Fruit fly (Drosophila melanogaster) whole organism, embryonic: Measurements from ENCODE around the gene Targ1.
A peak's percentile ranks its signal among the peaks of the same experiment; 100 is the strongest.

Experiments
- Atf3 ChIP-seq: fragments of 200-800 bp; sonication (Bioruptor generic); optimal IDR thresholded peaks from 3 replicates; lab custom pipeline; 2016; ENCODE audit warnings: missing biosample characterization, missing genetic modification characterization
- CG10321 ChIP-seq: fragments of 200-800 bp; sonication (Bioruptor generic); IDR thresholded peaks from 2 replicates; pipeline ENCODE4 v1.3.6; 2022; ENCODE audit warnings: missing biosample characterization, missing genetic modification characterization
- CG10366 ChIP-seq: fragments of 200-800 bp; sonication (Bioruptor generic); IDR thresholded peaks from 2 replicates; pipeline ENCODE4 v1.3.6; 2022; ENCODE audit warnings: missing biosample characterization, missing genetic modification characterization
- CG10543 ChIP-seq: fragments of 200-800 bp; sonication (Bioruptor generic); optimal IDR thresholded peaks from 3 replicates; lab custom pipeline; 2017; ENCODE audit warnings: missing biosample characterization, mild to moderate bottlenecking, missing genetic modification characterization, moderate library complexity
- CG11723 ChIP-seq: fragments of 200-800 bp; sonication (Bioruptor generic); optimal IDR thresholded peaks from 2 replicates; lab custom pipeline; 2017; ENCODE audit warnings: missing biosample characterization, mild to moderate bottlenecking, missing genetic modification characterization
- CG12155 ChIP-seq: fragments of 200-800 bp; sonication (Bioruptor generic); optimal IDR thresholded peaks from 3 replicates; lab custom pipeline; 2016; ENCODE audit warnings: missing biosample characterization, missing genetic modification characterization
- CG12391 ChIP-seq: fragments of 200-800 bp; sonication (Bioruptor generic); optimal IDR thresholded peaks from 3 replicates; lab custom pipeline; 2018; ENCODE audit warnings: missing biosample characterization, mild to moderate bottlenecking, missing genetic modification characterization, moderate library complexity
- CG13287 ChIP-seq: fragments of 200-800 bp; sonication (Bioruptor generic); IDR thresholded peaks from 2 replicates; pipeline ENCODE4 v1.3.6; 2022; ENCODE audit warnings: missing biosample characterization, missing genetic modification characterization; ENCODE audit not compliant: partially characterized antibody
- CG14441 ChIP-seq: fragments of 200-800 bp; sonication (Bioruptor generic); IDR thresholded peaks from 2 replicates; pipeline ENCODE4 v1.3.6; 2022; ENCODE audit warnings: missing biosample characterization, missing genetic modification characterization
- CG14710 ChIP-seq: fragments of 200-800 bp; sonication (Bioruptor generic); optimal IDR thresholded peaks from 3 replicates; lab custom pipeline; 2019; ENCODE audit warnings: missing biosample characterization, mild to moderate bottlenecking, missing genetic modification characterization, moderate library complexity
- CG16815 ChIP-seq: fragments of 200-800 bp; sonication (Bioruptor generic); optimal IDR thresholded peaks from 3 replicates; lab custom pipeline; 2017; ENCODE audit warnings: missing biosample characterization, mild to moderate bottlenecking, missing genetic modification characterization
- CG17328 ChIP-seq: fragments of 200-800 bp; sonication (Bioruptor generic); IDR thresholded peaks from 2 replicates; pipeline ENCODE4 v1.3.6; 2022; ENCODE audit warnings: missing biosample characterization, missing genetic modification characterization
- CG18476 ChIP-seq: fragments of 200-800 bp; sonication (Bioruptor generic); optimal IDR thresholded peaks from 2 replicates; lab custom pipeline; 2016; ENCODE audit warnings: missing biosample characterization, mild to moderate bottlenecking, missing genetic modification characterization
- CG2678 ChIP-seq: fragments of 200-800 bp; sonication (Bioruptor generic); optimal IDR thresholded peaks from 3 replicates; lab custom pipeline; 2019; ENCODE audit warnings: missing biosample characterization, mild to moderate bottlenecking, missing genetic modification characterization, moderate library complexity
- CG30431 ChIP-seq: fragments of 200-800 bp; sonication (Bioruptor generic); optimal IDR thresholded peaks from 2 replicates; lab custom pipeline; 2017; ENCODE audit warnings: missing biosample characterization, missing genetic modification characterization
- CG32532 ChIP-seq: fragments of 200-800 bp; sonication (Bioruptor generic); IDR thresholded peaks from 2 replicates; pipeline ENCODE4 v1.3.6; 2022; ENCODE audit warnings: missing biosample characterization, missing genetic modification characterization
- CG33213 ChIP-seq: fragments of 200-800 bp; sonication (Bioruptor generic); optimal IDR thresholded peaks from 3 replicates; lab custom pipeline; 2016; ENCODE audit warnings: missing biosample characterization, missing genetic modification characterization
- CG5180 ChIP-seq: fragments of 200-800 bp; sonication (Bioruptor generic); optimal IDR thresholded peaks from 3 replicates; lab custom pipeline; 2017; ENCODE audit warnings: missing biosample characterization, missing genetic modification characterization, mild to moderate bottlenecking, moderate library complexity, missing genetic modification reagents
- CG6689 ChIP-seq: fragments of 200-800 bp; sonication (Bioruptor generic); IDR thresholded peaks from 2 replicates; pipeline ENCODE4 v1.3.6; 2022; ENCODE audit warnings: missing biosample characterization, missing genetic modification characterization
- CG8359 ChIP-seq: fragments of 200-800 bp; sonication (Bioruptor generic); optimal IDR thresholded peaks from 2 replicates; lab custom pipeline; 2017; ENCODE audit warnings: missing biosample characterization, mild to moderate bottlenecking, missing genetic modification characterization, borderline replicate concordance
- CG9727 ChIP-seq: fragments of 200-800 bp; sonication (Bioruptor generic); optimal IDR thresholded peaks from 3 replicates; lab custom pipeline; 2017; ENCODE audit warnings: missing biosample characterization, mild to moderate bottlenecking, missing genetic modification characterization
- Dll ChIP-seq: fragments of 200-800 bp; sonication (Bioruptor generic); IDR thresholded peaks from 4 replicates; pipeline ENCODE4 v1.3.6; 2022; ENCODE audit warnings: missing biosample characterization, missing genetic modification characterization; ENCODE audit not compliant: partially characterized antibody
- Fer1 ChIP-seq: fragments of 200-800 bp; sonication (Bioruptor generic); optimal IDR thresholded peaks from 2 replicates; lab custom pipeline; 2017; ENCODE audit warnings: missing biosample characterization, mild to moderate bottlenecking, missing genetic modification characterization
- HmgD ChIP-seq: fragments of 200-800 bp; sonication (Bioruptor generic); optimal IDR thresholded peaks from 3 replicates; lab custom pipeline; 2016; ENCODE audit warnings: missing biosample characterization, missing genetic modification characterization
- Hr39 ChIP-seq: fragments of >200 bp; optimal IDR thresholded peaks from 2 replicates; lab custom pipeline; 2017
- MTF-1 ChIP-seq: fragments of 200-800 bp; sonication (Bioruptor generic); optimal IDR thresholded peaks from 2 replicates; lab custom pipeline; 2018; ENCODE audit warnings: missing biosample characterization, mild to moderate bottlenecking, missing genetic modification characterization, borderline replicate concordance
- Mad ChIP-seq: fragments of 200-800 bp; sonication (Bioruptor generic); optimal IDR thresholded peaks from 2 replicates; lab custom pipeline; 2016; ENCODE audit warnings: missing biosample characterization, missing genetic modification characterization
- Optix ChIP-seq: fragments of 200-800 bp; sonication (Bioruptor generic); IDR thresholded peaks from 3 replicates; pipeline ENCODE4 v1.3.6; 2022; ENCODE audit warnings: missing biosample characterization, missing genetic modification characterization
- PHDP ChIP-seq: fragments of 200-800 bp; sonication (Bioruptor generic); optimal IDR thresholded peaks from 3 replicates; lab custom pipeline; 2018; ENCODE audit warnings: missing biosample characterization, mild to moderate bottlenecking, missing genetic modification characterization, moderate library complexity
- Sox100B ChIP-seq: fragments of 200-800 bp; sonication (Bioruptor generic); optimal IDR thresholded peaks from 3 replicates; lab custom pipeline; 2018; ENCODE audit warnings: missing biosample characterization, mild to moderate bottlenecking, missing genetic modification characterization
- TFAM ChIP-seq: fragments of 200-800 bp; sonication (Bioruptor generic); optimal IDR thresholded peaks from 2 replicates; lab custom pipeline; 2017; ENCODE audit warnings: missing biosample characterization, missing genetic modification characterization, inconsistent platforms
- Usf ChIP-seq: fragments of 200-800 bp; sonication (Bioruptor generic); optimal IDR thresholded peaks from 2 replicates; lab custom pipeline; 2017; ENCODE audit warnings: missing genotype, missing biosample characterization, missing genetic modification characterization
- YL-1 ChIP-seq: fragments of 200-800 bp; sonication (Bioruptor generic); optimal IDR thresholded peaks from 3 replicates; lab custom pipeline; 2017; ENCODE audit warnings: missing biosample characterization, mild to moderate bottlenecking, missing genetic modification characterization
- bsh ChIP-seq, 2 experiments: fragments of 200-800 bp; sonication (Bioruptor generic); optimal IDR thresholded peaks; 2 replicates each; lab custom pipeline; 2017 to 2018; ENCODE audit warnings: mild to moderate bottlenecking in 2 of 2, missing biosample characterization in 2 of 2, missing genetic modification characterization in 2 of 2, moderate library complexity in 1 of 2
- cad ChIP-seq: fragments of >200 bp; optimal IDR thresholded peaks from 2 replicates; lab custom pipeline; 2017; ENCODE audit warnings: missing biosample characterization, missing genetic modification characterization
- dan ChIP-seq: fragments of 200-800 bp; sonication (Bioruptor generic); IDR thresholded peaks from 2 replicates; pipeline ENCODE4 v1.3.6; 2022; ENCODE audit warnings: missing biosample characterization, missing genetic modification characterization
- fd3F ChIP-seq: fragments of 200-800 bp; sonication (Bioruptor generic); optimal IDR thresholded peaks from 2 replicates; lab custom pipeline; 2018; ENCODE audit warnings: missing biosample characterization, mild to moderate bottlenecking, missing genetic modification characterization, moderate library complexity
- fd64A ChIP-seq: fragments of 200-800 bp; sonication (Bioruptor generic); optimal IDR thresholded peaks from 3 replicates; lab custom pipeline; 2018; ENCODE audit warnings: missing biosample characterization, mild to moderate bottlenecking, missing genetic modification characterization
- ftz-f1 ChIP-seq: fragments of 200-800 bp; sonication (Bioruptor generic); optimal IDR thresholded peaks from 2 replicates; lab custom pipeline; 2016; ENCODE audit warnings: missing biosample characterization, missing genetic modification characterization
- grau ChIP-seq: fragments of 200-800 bp; optimal IDR thresholded peaks from 3 replicates; lab custom pipeline; 2019; ENCODE audit warnings: missing biosample characterization, mild to moderate bottlenecking, missing genetic modification characterization, moderate library complexity
- hb ChIP-seq: fragments of 200-800 bp; sonication (Bioruptor generic); IDR thresholded peaks from 3 replicates; pipeline ENCODE4 v1.3.6; 2022; ENCODE audit warnings: missing biosample characterization, missing genetic modification characterization; ENCODE audit not compliant: partially characterized antibody
- her ChIP-seq: fragments of 200-800 bp; sonication (Bioruptor generic); optimal IDR thresholded peaks from 2 replicates; lab custom pipeline; 2016; ENCODE audit warnings: missing biosample characterization, missing genetic modification characterization
- hth ChIP-seq: fragments of >200 bp; optimal IDR thresholded peaks from 2 replicates; lab custom pipeline; 2017; ENCODE audit warnings: inconsistent platforms
- row ChIP-seq: fragments of 200-800 bp; sonication (Bioruptor generic); IDR thresholded peaks from 3 replicates; pipeline ENCODE4 v1.3.6; 2022; ENCODE audit warnings: missing biosample characterization, missing genetic modification characterization
- sens-2 ChIP-seq: fragments of 200-800 bp; sonication (Bioruptor generic); IDR thresholded peaks from 2 replicates; pipeline ENCODE4 v1.3.6; 2022; ENCODE audit warnings: missing biosample characterization, missing genetic modification characterization
- sug ChIP-seq: fragments of 200-800 bp; optimal IDR thresholded peaks from 2 replicates; lab custom pipeline; 2019; ENCODE audit warnings: missing biosample characterization, mild to moderate bottlenecking, missing genetic modification characterization, moderate library complexity
- ttk ChIP-seq: fragments of 200-800 bp; sonication (Bioruptor generic); IDR thresholded peaks from 2 replicates; pipeline ENCODE4 v2.1.2; 2022; ENCODE audit warnings: missing biosample characterization, missing genetic modification characterization
- vvl ChIP-seq: fragments of 200-800 bp; sonication (Bioruptor generic); IDR thresholded peaks from 2 replicates; pipeline ENCODE4 v1.3.6; 2022; ENCODE audit warnings: missing biosample characterization, missing genetic modification characterization
- wor ChIP-seq: fragments of 200-800 bp; sonication (Bioruptor generic); IDR thresholded peaks from 2 replicates; pipeline ENCODE4 v1.3.6; 2022; ENCODE audit warnings: missing biosample characterization, missing genetic modification characterization
- zen ChIP-seq: fragments of 200-800 bp; sonication (Bioruptor generic); optimal IDR thresholded peaks from 3 replicates; lab custom pipeline; 2018; ENCODE audit warnings: missing biosample characterization, mild to moderate bottlenecking, missing genetic modification characterization, moderate library complexity

Targ1 gene

dm6 chr3L:21172527-21173253, 30.0 kb downstream of the Targ1 start, which contains the start of the genes chb and AsnS (continued):
- TF ChIP-seq Mad = peak; percentile 32
- TF ChIP-seq CG13287 (GFP tag; lab: Robert Waterston, UW) = no peak
- TF ChIP-seq CG5180 = peak; percentile 15
- peak; percentile 73 for TF ChIP-seq CG18476 (GFP tag; lab: Kevin White, UChicago)
- no peak for TF ChIP-seq Optix (GFP tag; lab: Robert Waterston, UW)
- peak; percentile 92 for TF ChIP-seq ttk (GFP tag; lab: Robert Waterston, UW)
- TF ChIP-seq CG6689 = peak; percentile 92
- TF ChIP-seq CG12155 (GFP tag; lab: Kevin White, UChicago) = peak; percentile 86
- no peak for TF ChIP-seq cad (GFP tag; lab: Kevin White, UChicago)
- no peak for TF ChIP-seq YL-1 (GFP tag; lab: Kevin White, UChicago)
- peak; percentile 51 for TF ChIP-seq Atf3 (GFP tag; lab: Kevin White, UChicago)
- TF ChIP-seq CG14441 (GFP tag; lab: Robert Waterston, UW) = peak; percentile 94
- TF ChIP-seq grau = peak; percentile 94
- peak; percentile 96 for TF ChIP-seq PHDP (tag; lab: Kevin White, UChicago)
- peak; percentile 44 for TF ChIP-seq CG30431 (GFP tag; lab: Kevin White, UChicago)
- no peak for TF ChIP-seq HmgD (GFP tag; lab: Kevin White, UChicago)
- peak; percentile 89 for TF ChIP-seq Fer1
- TF ChIP-seq ftz-f1 (GFP tag; lab: Kevin White, UChicago) = no peak
- TF ChIP-seq CG17328 (GFP tag; lab: Robert Waterston, UW) = peak; percentile 93
- no peak for TF ChIP-seq CG33213
- peak; percentile 75 for TF ChIP-seq CG16815
- no peak for TF ChIP-seq Dll (GFP tag; lab: Robert Waterston, UW)
- TF ChIP-seq fd64A (GFP tag; lab: Kevin White, UChicago) = peak; percentile 7
- peak; percentile 95 for TF ChIP-seq fd3F (GFP tag; lab: Kevin White, UChicago)
- TF ChIP-seq CG12391 (tag; lab: Kevin White, UChicago) = peak; percentile 94
- TF ChIP-seq CG14710 (tag; lab: Kevin White, UChicago) = peak; percentile 70
- TF ChIP-seq sug (tag; lab: Kevin White, UChicago) = peak; percentile 50
- TF ChIP-seq vvl (GFP tag; lab: Robert Waterston, UW) = peak; percentile 96
- TF ChIP-seq Usf (GFP tag; lab: Kevin White, UChicago) = peak; percentile 58
- TF ChIP-seq her = peak; percentile 27
- TF ChIP-seq Sox100B = peak; percentile 88
- TF ChIP-seq row = peak; percentile 96
- TF ChIP-seq hb = no peak
- peak; percentile 96 for TF ChIP-seq CG32532 (GFP tag; lab: Robert Waterston, UW)
- peak; percentile 85 for TF ChIP-seq wor (GFP tag; lab: Robert Waterston, UW)
- TF ChIP-seq hth (lab: Kevin White, UChicago) = no peak
- TF ChIP-seq CG9727 (GFP tag; lab: Kevin White, UChicago) = peak; percentile 79
- peak; percentile 64 for TF ChIP-seq CG8359 (GFP tag; lab: Kevin White, UChicago)
- peak; percentile 66 for TF ChIP-seq MTF-1 (GFP tag; lab: Kevin White, UChicago)
- peak in 1 of 2 experiments; percentile 93 for TF ChIP-seq bsh (GFP tag; optimal IDR thresholded peaks at IDR 0.05; lab: Kevin White, UChicago)
- TF ChIP-seq Hr39 (lab: Kevin White, UChicago) = no peak
- peak; percentile 19 for TF ChIP-seq CG10543 (GFP tag; lab: Kevin White, UChicago)
- TF ChIP-seq sens-2 (GFP tag; lab: Robert Waterston, UW) = peak; percentile 66
- TF ChIP-seq CG10321 = peak; percentile 76
- TF ChIP-seq TFAM (GFP tag; lab: Kevin White, UChicago) = no peak
- TF ChIP-seq CG11723 (GFP tag; lab: Kevin White, UChicago) = peak; percentile 55
- peak; percentile 84 for TF ChIP-seq zen
- TF ChIP-seq CG10366 (GFP tag; lab: Robert Waterston, UW) = peak; percentile 90
- no peak for TF ChIP-seq dan (GFP tag; lab: Robert Waterston, UW)
- peak; percentile 95 for TF ChIP-seq CG2678 (tag; lab: Kevin White, UChicago)
